Worm (Caenorhabditis elegans) whole organism, late embryonic: ENCODE results near the gene T16G12.4.

Source experiments
- C38D4.7 ChIP-seq: fragments of 200-800 bp; sonication (Bioruptor generic); optimal IDR thresholded peaks from 2 replicates; lab custom pipeline; 2018; ENCODE audit warnings: mild to moderate bottlenecking, missing genetic modification characterization, moderate library complexity, missing compliant biosample characterization
- F13H6.1 ChIP-seq: sonication (generic microtip); optimal IDR thresholded peaks from 2 replicates; lab custom pipeline; 2016; ENCODE audit warnings: missing genetic modification characterization, missing compliant biosample characterization
- K09A11.1 ChIP-seq: sonication (generic microtip); optimal IDR thresholded peaks from 2 replicates; lab custom pipeline; 2017; ENCODE audit warnings: antibody characterized with exemption, mild to moderate bottlenecking, missing genetic modification characterization, missing compliant biosample characterization; ENCODE audit not compliant: insufficient read depth
- ceh-14 ChIP-seq: sonication (generic microtip); optimal IDR thresholded peaks from 2 replicates; lab custom pipeline; 2016; ENCODE audit warnings: missing genotype, missing genetic modification characterization, missing compliant biosample characterization
- ceh-22 ChIP-seq: sonication (generic microtip); optimal IDR thresholded peaks from 2 replicates; lab custom pipeline; 2017; ENCODE audit warnings: missing biosample characterization, missing genetic modification characterization
- ceh-30 ChIP-seq: fragments of 150-350 bp; optimal IDR thresholded peaks from 2 replicates; lab custom pipeline; 2014; ENCODE audit warnings: missing biosample characterization, missing genetic modification characterization
- ceh-31 ChIP-seq: sonication (generic microtip); optimal IDR thresholded peaks from 2 replicates; lab custom pipeline; 2016; ENCODE audit warnings: missing genetic modification characterization, missing compliant biosample characterization
- ceh-34 ChIP-seq: sonication (generic microtip); optimal IDR thresholded peaks from 2 replicates; lab custom pipeline; 2016; ENCODE audit warnings: mild to moderate bottlenecking, missing genetic modification characterization, missing compliant biosample characterization
- ceh-48 ChIP-seq: sonication (generic microtip); optimal IDR thresholded peaks from 2 replicates; lab custom pipeline; 2016; ENCODE audit warnings: missing genetic modification characterization, inconsistent platforms, missing compliant biosample characterization
- che-1 ChIP-seq: sonication (generic microtip); optimal IDR thresholded peaks from 2 replicates; lab custom pipeline; 2016; ENCODE audit warnings: mild to moderate bottlenecking, missing genetic modification characterization, missing compliant biosample characterization
- elt-2 ChIP-seq: sonication (generic microtip); optimal IDR thresholded peaks from 2 replicates; lab custom pipeline; 2016; ENCODE audit warnings: missing genetic modification reagents, missing genetic modification characterization, missing compliant biosample characterization
- elt-4 ChIP-seq: sonication (generic microtip); optimal IDR thresholded peaks from 2 replicates; lab custom pipeline; 2016; ENCODE audit warnings: missing genetic modification characterization, missing compliant biosample characterization
- ets-4 ChIP-seq: sonication (generic microtip); optimal IDR thresholded peaks from 2 replicates; lab custom pipeline; 2016; ENCODE audit warnings: missing genetic modification characterization, missing compliant biosample characterization
- eyg-1 ChIP-seq: sonication (generic microtip); optimal IDR thresholded peaks from 2 replicates; lab custom pipeline; 2016; ENCODE audit warnings: missing genotype, missing genetic modification characterization, missing compliant biosample characterization
- fax-1 ChIP-seq: sonication (generic microtip); optimal IDR thresholded peaks from 2 replicates; lab custom pipeline; 2016; ENCODE audit warnings: missing genotype, missing genetic modification characterization, missing compliant biosample characterization
- fkh-10 ChIP-seq: fragments of 150-350 bp; optimal IDR thresholded peaks from 2 replicates; lab custom pipeline; 2014; ENCODE audit warnings: missing biosample characterization, missing genetic modification reagents, missing genetic modification characterization
- fkh-6 ChIP-seq: sonication (generic microtip); optimal IDR thresholded peaks from 2 replicates; lab custom pipeline; 2016; ENCODE audit warnings: missing genetic modification characterization, missing compliant biosample characterization
- gmeb-2 ChIP-seq: sonication (generic microtip); optimal IDR thresholded peaks from 2 replicates; lab custom pipeline; 2016; ENCODE audit warnings: missing genetic modification characterization, inconsistent platforms, missing compliant biosample characterization
- hlh-13 ChIP-seq: fragments of 200-800 bp; sonication (Bioruptor generic); optimal IDR thresholded peaks from 2 replicates; lab custom pipeline; 2018; ENCODE audit warnings: mild to moderate bottlenecking, missing genetic modification characterization, missing compliant biosample characterization
- hlh-15 ChIP-seq: sonication (generic microtip); optimal IDR thresholded peaks from 2 replicates; lab custom pipeline; 2016; ENCODE audit warnings: missing genetic modification characterization, missing compliant biosample characterization
- hlh-6 ChIP-seq: sonication (generic microtip); optimal IDR thresholded peaks from 2 replicates; lab custom pipeline; 2016; ENCODE audit warnings: missing genotype, missing genetic modification characterization, missing compliant biosample characterization
- lim-6 ChIP-seq: sonication (generic microtip); optimal IDR thresholded peaks from 2 replicates; lab custom pipeline; 2016; ENCODE audit warnings: missing genetic modification characterization, missing compliant biosample characterization
- lin-11 ChIP-seq: fragments of 200-800 bp; sonication (Bioruptor generic); optimal IDR thresholded peaks from 2 replicates; lab custom pipeline; 2018; ENCODE audit warnings: mild to moderate bottlenecking, missing genetic modification characterization, missing compliant biosample characterization
- madf-2 ChIP-seq: sonication (generic microtip); optimal IDR thresholded peaks from 2 replicates; lab custom pipeline; 2017; ENCODE audit warnings: missing genetic modification characterization, missing compliant biosample characterization
- mec-3 ChIP-seq: sonication (generic microtip); optimal IDR thresholded peaks from 2 replicates; lab custom pipeline; 2016; ENCODE audit warnings: borderline replicate concordance, missing genetic modification characterization, missing compliant biosample characterization
- nfya-1 ChIP-seq: sonication (generic microtip); optimal IDR thresholded peaks from 2 replicates; lab custom pipeline; 2017; ENCODE audit warnings: missing genetic modification characterization, mild to moderate bottlenecking, missing compliant biosample characterization, antibody characterized with exemption, moderate library complexity
- nhr-11 ChIP-seq: fragments of 150-350 bp; optimal IDR thresholded peaks from 2 replicates; lab custom pipeline; 2014; ENCODE audit warnings: missing biosample characterization, missing genetic modification characterization
- npax-4 ChIP-seq: sonication (generic microtip); optimal IDR thresholded peaks from 2 replicates; lab custom pipeline; 2016; ENCODE audit warnings: missing genetic modification characterization, missing compliant biosample characterization
- odd-2 ChIP-seq: sonication (generic microtip); optimal IDR thresholded peaks from 2 replicates; lab custom pipeline; 2017; ENCODE audit warnings: antibody characterized with exemption, mild to moderate bottlenecking, missing genetic modification characterization, missing compliant biosample characterization
- pat-9 ChIP-seq: fragments of 200-800 bp; sonication (Bioruptor generic); optimal IDR thresholded peaks from 2 replicates; lab custom pipeline; 2018; ENCODE audit warnings: mild to moderate bottlenecking, missing genetic modification characterization, moderate library complexity, missing compliant biosample characterization
- pha-2 ChIP-seq: sonication (generic microtip); optimal IDR thresholded peaks from 2 replicates; lab custom pipeline; 2017; ENCODE audit warnings: mild to moderate bottlenecking, missing genetic modification characterization, missing compliant biosample characterization
- pha-4 ChIP-seq: fragments of 150-350 bp; optimal IDR thresholded peaks from 2 replicates; lab custom pipeline; 2018; ENCODE audit warnings: missing biosample characterization, missing genetic modification reagents, missing genetic modification characterization
- ref-2 ChIP-seq: sonication (generic microtip); optimal IDR thresholded peaks from 2 replicates; lab custom pipeline; 2016; ENCODE audit warnings: missing genetic modification characterization, missing compliant biosample characterization
- sdc-2 ChIP-seq: sonication (generic microtip); optimal IDR thresholded peaks from 2 replicates; lab custom pipeline; 2016; ENCODE audit warnings: missing genotype, missing genetic modification characterization, missing compliant biosample characterization
- sox-2 ChIP-seq: fragments of 200-800 bp; sonication (Bioruptor generic); IDR thresholded peaks from 2 replicates; pipeline ENCODE4 v1.3.6; 2022; ENCODE audit warnings: missing genetic modification reagents, missing genetic modification characterization, missing compliant biosample characterization
- sox-4 ChIP-seq: sonication (generic microtip); optimal IDR thresholded peaks from 2 replicates; lab custom pipeline; 2017; ENCODE audit warnings: mild to moderate bottlenecking, missing genetic modification characterization, inconsistent platforms, missing compliant biosample characterization
- syd-9 ChIP-seq: sonication (generic microtip); optimal IDR thresholded peaks from 2 replicates; lab custom pipeline; 2016; ENCODE audit warnings: mild to moderate bottlenecking, missing genetic modification characterization, moderate library complexity, missing compliant biosample characterization
- tbx-7 ChIP-seq: sonication (generic microtip); optimal IDR thresholded peaks from 2 replicates; lab custom pipeline; 2016; ENCODE audit warnings: missing genotype, missing genetic modification characterization, missing compliant biosample characterization
- ttx-3 ChIP-seq: sonication (generic microtip); optimal IDR thresholded peaks from 2 replicates; lab custom pipeline; 2016; ENCODE audit warnings: missing genetic modification reagents, missing genetic modification characterization, missing compliant biosample characterization
- unc-3 ChIP-seq, 2 experiments: fragments of 200-800 bp in 1 of 2; sonication (Bioruptor generic) in 1 of 2; sonication (generic microtip) in 1 of 2; conservative IDR thresholded peaks in 1 of 2; optimal IDR thresholded peaks in 1 of 2; 2 replicates each; pipeline versions ENCODE4 v1.3.6 to Lab custom; 2016 to 2022; ENCODE audit warnings: missing compliant biosample characterization in 2 of 2, missing genetic modification characterization in 2 of 2, missing genetic modification reagents in 1 of 2
- unc-55 ChIP-seq: sonication (generic microtip); optimal IDR thresholded peaks from 2 replicates; lab custom pipeline; 2017; ENCODE audit warnings: missing biosample characterization, missing genetic modification reagents, missing genetic modification characterization
- unc-86 ChIP-seq: sonication (generic microtip); optimal IDR thresholded peaks from 2 replicates; lab custom pipeline; 2016; ENCODE audit warnings: missing genetic modification characterization, missing compliant biosample characterization
- zip-5 ChIP-seq: sonication (generic microtip); optimal IDR thresholded peaks from 2 replicates; lab custom pipeline; 2016; ENCODE audit warnings: missing genetic modification characterization, missing compliant biosample characterization

T16G12.4 gene

ce11 chrIII:10064140-10064539 lies 6.5 kb downstream of the T16G12.4 start, which contains the start of gene ekl-6 (continued):
- TF ChIP-seq F13H6.1 (tag; lab: Kevin White, UChicago) = peak; percentile 40
- TF ChIP-seq fax-1 (tag; lab: Kevin White, UChicago) = peak; percentile 11
- no peak for TF ChIP-seq C38D4.7 (GFP tag; lab: Kevin White, UChicago)
- TF ChIP-seq K09A11.1 (tag; lab: Kevin White, UChicago) = no peak
- no peak for TF ChIP-seq pha-2 (tag; lab: Kevin White, UChicago)
- peak; percentile 14 for TF ChIP-seq unc-86 (tag; lab: Kevin White, UChicago)
- TF ChIP-seq lin-11 (tag; lab: Kevin White, UChicago) = no peak
- peak; percentile 21 for TF ChIP-seq ceh-14 (tag; lab: Kevin White, UChicago)
- peak; percentile 16 for TF ChIP-seq sdc-2 (tag; lab: Kevin White, UChicago)
- TF ChIP-seq elt-4 (tag; lab: Kevin White, UChicago) = no peak
- no peak for TF ChIP-seq sox-2 (GFP tag; lab: Robert Waterston, UW)
- no peak for TF ChIP-seq unc-55 (GFP tag; lab: Kevin White, UChicago)
- no peak for TF ChIP-seq odd-2
- peak; percentile 53 for TF ChIP-seq elt-2 (tag; lab: Kevin White, UChicago)
- TF ChIP-seq zip-5 (tag; lab: Kevin White, UChicago) = peak; percentile 79
- no peak for TF ChIP-seq nhr-11 (tag; lab: Kevin White, UChicago)
- TF ChIP-seq hlh-15 (tag; lab: Kevin White, UChicago) = no peak
- TF ChIP-seq pat-9 = no peak
- TF ChIP-seq nfya-1 (tag; lab: Kevin White, UChicago) = no peak
- no peak for TF ChIP-seq gmeb-2 (tag; lab: Kevin White, UChicago)
- peak; percentile 76 for TF ChIP-seq ref-2 (tag; lab: Kevin White, UChicago)
- TF ChIP-seq ceh-22 = no peak
- no peak for TF ChIP-seq sox-4 (tag; lab: Kevin White, UChicago)
- TF ChIP-seq syd-9 = no peak
- no peak for TF ChIP-seq pha-4 (tag; lab: Kevin White, UChicago)
- TF ChIP-seq ceh-31 (tag; lab: Kevin White, UChicago) = peak; percentile 85
- peak; percentile 74 for TF ChIP-seq ets-4 (tag; lab: Kevin White, UChicago)
- no peak for TF ChIP-seq ceh-34
- no peak for TF ChIP-seq fkh-10
- TF ChIP-seq unc-3 (GFP tag; conservative IDR thresholded peaks at IDR 0.05; lab: Robert Waterston, UW) = no peak
- no peak for TF ChIP-seq unc-3 (tag; optimal IDR thresholded peaks at IDR 0.05; lab: Kevin White, UChicago)
- no peak for TF ChIP-seq hlh-13
- no peak for TF ChIP-seq madf-2 (tag; lab: Kevin White, UChicago)
- TF ChIP-seq eyg-1 = no peak
- TF ChIP-seq hlh-6 (tag; lab: Kevin White, UChicago) = no peak
- TF ChIP-seq ceh-30 = no peak
- peak; percentile 42 for TF ChIP-seq ceh-48 (tag; lab: Kevin White, UChicago)
- TF ChIP-seq mec-3 (tag; lab: Kevin White, UChicago) = peak; percentile 35
- TF ChIP-seq che-1 (tag; lab: Kevin White, UChicago) = no peak
- no peak for TF ChIP-seq npax-4

- TF ChIP-seq ttx-3 (tag; lab: Kevin White, UChicago) (no peak), lim-6 (tag; lab: Kevin White, UChicago) (no peak), fkh-6 (tag; lab: Kevin White, UChicago) (no peak), nhr-11 (tag; lab: Kevin White, UChicago) (no peak), lin-11 (tag; lab: Kevin White, UChicago) (no peak), elt-4 (tag; lab: Kevin White, UChicago) (no peak), tbx-7 (tag; lab: Kevin White, UChicago) (no peak)
Measured at ce11 chrIII:10069278-10069677, 11.7 kb downstream of the T16G12.4 start, which contains the start of gene T16G12.6. Gene T16G12.6 (plus strand): TSS chrIII:10069578.
